Fruit fly (Drosophila melanogaster) whole organism, prepupa: ENCODE results near the gene Hmbs.

Source experiments
- CG10631 ChIP-seq: fragments of 200-800 bp; sonication (Bioruptor generic); optimal IDR thresholded peaks from 2 replicates; lab custom pipeline; 2016; ENCODE audit warnings: missing biosample characterization, missing genetic modification characterization
- CG11762 ChIP-seq: fragments of 200-800 bp; sonication (Bioruptor generic); optimal IDR thresholded peaks from 3 replicates; lab custom pipeline; 2016; ENCODE audit warnings: missing biosample characterization, missing genetic modification characterization; ENCODE audit not compliant: insufficient read depth
- CG11902 ChIP-seq: fragments of 200-800 bp; sonication (Bioruptor generic); optimal IDR thresholded peaks from 3 replicates; lab custom pipeline; 2016; ENCODE audit warnings: missing biosample characterization, missing genetic modification characterization
- CG1621 ChIP-seq: fragments of 200-800 bp; sonication (Bioruptor generic); optimal IDR thresholded peaks from 3 replicates; lab custom pipeline; 2018; ENCODE audit warnings: missing biosample characterization, mild to moderate bottlenecking, missing genetic modification characterization
- CG16779 ChIP-seq: fragments of 200-800 bp; sonication (Bioruptor generic); optimal IDR thresholded peaks from 3 replicates; lab custom pipeline; 2017; ENCODE audit warnings: missing biosample characterization, mild to moderate bottlenecking, missing genetic modification characterization
- CG3032 ChIP-seq: fragments of 200-800 bp; optimal IDR thresholded peaks from 2 replicates; lab custom pipeline; 2019; ENCODE audit warnings: missing biosample characterization, mild to moderate bottlenecking, missing genetic modification characterization, moderate library complexity
- CG31627 ChIP-seq: fragments of 200-800 bp; sonication (Bioruptor generic); optimal IDR thresholded peaks from 3 replicates; lab custom pipeline; 2016; ENCODE audit warnings: missing biosample characterization, missing genetic modification characterization
- CG6163 ChIP-seq: fragments of 200-800 bp; sonication (Bioruptor generic); IDR thresholded peaks from 3 replicates; pipeline ENCODE4 v1.3.6; 2022; ENCODE audit warnings: missing biosample characterization, missing genetic modification characterization
- CG6854 ChIP-seq: fragments of 200-800 bp; sonication (Bioruptor generic); optimal IDR thresholded peaks from 2 replicates; lab custom pipeline; 2017; ENCODE audit warnings: missing biosample characterization, mild to moderate bottlenecking, missing genetic modification characterization
- CG8319 ChIP-seq: fragments of 200-800 bp; sonication (Bioruptor generic); optimal IDR thresholded peaks from 3 replicates; lab custom pipeline; 2016; ENCODE audit warnings: missing biosample characterization, missing genetic modification characterization
- CG8632 ChIP-seq: fragments of 200-800 bp; sonication (Bioruptor generic); optimal IDR thresholded peaks from 3 replicates; lab custom pipeline; 2016; ENCODE audit warnings: missing biosample characterization, missing genetic modification characterization
- CG9139 ChIP-seq: fragments of 200-800 bp; sonication (Bioruptor generic); optimal IDR thresholded peaks from 3 replicates; lab custom pipeline; 2017; ENCODE audit warnings: missing biosample characterization, mild to moderate bottlenecking, missing genetic modification characterization
- Eip78C ChIP-seq: fragments of 200-800 bp; sonication (Bioruptor generic); peaks from one replicate; lab custom pipeline; 2016; ENCODE audit warnings: missing biosample characterization, missing genetic modification characterization
- Eip93F ChIP-seq: fragments of 200-800 bp; sonication (Bioruptor generic); optimal IDR thresholded peaks from 2 replicates; lab custom pipeline; 2016; ENCODE audit warnings: missing biosample characterization, mild to moderate bottlenecking, missing genetic modification characterization
- Hr38 ChIP-seq: sonication (Bioruptor generic); optimal IDR thresholded peaks from 2 replicates; lab custom pipeline; 2016; ENCODE audit warnings: missing biosample characterization, missing genetic modification characterization
- Lpt ChIP-seq: fragments of 200-800 bp; sonication (Bioruptor generic); optimal IDR thresholded peaks from 3 replicates; lab custom pipeline; 2016; ENCODE audit warnings: missing biosample characterization, missing genetic modification characterization
- Sox14 ChIP-seq: fragments of 200-800 bp; sonication (Bioruptor generic); optimal IDR thresholded peaks from 3 replicates; lab custom pipeline; 2016; ENCODE audit warnings: missing biosample characterization, missing genetic modification characterization
- Sox15 ChIP-seq: fragments of 200-800 bp; sonication (Bioruptor generic); optimal IDR thresholded peaks from 3 replicates; lab custom pipeline; 2016; ENCODE audit warnings: missing biosample characterization, missing genetic modification characterization
- achi ChIP-seq: fragments of 200-800 bp; sonication (Bioruptor generic); optimal IDR thresholded peaks from 3 replicates; lab custom pipeline; 2016; ENCODE audit warnings: missing biosample characterization, missing genetic modification characterization
- acj6 ChIP-seq: fragments of 200-800 bp; sonication (Bioruptor generic); optimal IDR thresholded peaks from 3 replicates; lab custom pipeline; 2016; ENCODE audit warnings: missing biosample characterization, missing genetic modification characterization
- dsx ChIP-seq: fragments of 200-800 bp; optimal IDR thresholded peaks from 3 replicates; lab custom pipeline; 2019; ENCODE audit warnings: missing biosample characterization, mild to moderate bottlenecking, missing genetic modification characterization, moderate library complexity; ENCODE audit not compliant: poor library complexity, severe bottlenecking
- eg ChIP-seq: fragments of 200-800 bp; sonication (Bioruptor generic); IDR thresholded peaks from 3 replicates; pipeline ENCODE4 v1.3.6; 2022; ENCODE audit warnings: missing biosample characterization, missing genetic modification characterization
- esn ChIP-seq: fragments of 200-800 bp; sonication (Bioruptor generic); optimal IDR thresholded peaks from 2 replicates; lab custom pipeline; 2016; ENCODE audit warnings: missing biosample characterization, mild to moderate bottlenecking, missing genetic modification characterization, moderate library complexity
- fd85E ChIP-seq: fragments of 200-800 bp; sonication (Bioruptor generic); optimal IDR thresholded peaks from 3 replicates; lab custom pipeline; 2016; ENCODE audit warnings: missing biosample characterization, missing genetic modification characterization
- fkh ChIP-seq: fragments of 200-800 bp; sonication (Bioruptor generic); optimal IDR thresholded peaks from 3 replicates; lab custom pipeline; 2017; ENCODE audit warnings: missing biosample characterization, mild to moderate bottlenecking, missing genetic modification characterization, moderate library complexity
- lz ChIP-seq: fragments of 200-800 bp; sonication (Bioruptor generic); optimal IDR thresholded peaks from 3 replicates; lab custom pipeline; 2016; ENCODE audit warnings: missing biosample characterization, missing genetic modification characterization
- net ChIP-seq: fragments of 200-800 bp; sonication (Bioruptor generic); optimal IDR thresholded peaks from 3 replicates; lab custom pipeline; 2016; ENCODE audit warnings: missing biosample characterization, missing genetic modification characterization
- spab ChIP-seq: fragments of 200-800 bp; sonication (Bioruptor generic); optimal IDR thresholded peaks from 2 replicates; lab custom pipeline; 2017; ENCODE audit warnings: missing biosample characterization, mild to moderate bottlenecking, missing genetic modification characterization, missing genetic modification reagents
- ss ChIP-seq, 2 experiments: fragments of 200-800 bp; sonication (Bioruptor generic); optimal IDR thresholded peaks; 2 replicates in 1 of 2; 3 replicates in 1 of 2; lab custom pipeline; 2017 to 2018; ENCODE audit warnings: mild to moderate bottlenecking in 2 of 2, missing biosample characterization in 2 of 2, missing genetic modification characterization in 2 of 2, moderate library complexity in 1 of 2
- svp ChIP-seq: fragments of 200-800 bp; sonication (Bioruptor generic); peaks from one replicate; lab custom pipeline; 2016; ENCODE audit warnings: missing biosample characterization, missing genetic modification characterization
- topi ChIP-seq: fragments of 200-800 bp; sonication (Bioruptor generic); optimal IDR thresholded peaks from 3 replicates; lab custom pipeline; 2016; ENCODE audit warnings: missing biosample characterization, missing genetic modification characterization
- vri ChIP-seq: fragments of 200-800 bp; sonication (Bioruptor generic); optimal IDR thresholded peaks from 3 replicates; lab custom pipeline; 2016; ENCODE audit warnings: missing biosample characterization, mild to moderate bottlenecking, missing genetic modification characterization

Hmbs gene

DNA sequence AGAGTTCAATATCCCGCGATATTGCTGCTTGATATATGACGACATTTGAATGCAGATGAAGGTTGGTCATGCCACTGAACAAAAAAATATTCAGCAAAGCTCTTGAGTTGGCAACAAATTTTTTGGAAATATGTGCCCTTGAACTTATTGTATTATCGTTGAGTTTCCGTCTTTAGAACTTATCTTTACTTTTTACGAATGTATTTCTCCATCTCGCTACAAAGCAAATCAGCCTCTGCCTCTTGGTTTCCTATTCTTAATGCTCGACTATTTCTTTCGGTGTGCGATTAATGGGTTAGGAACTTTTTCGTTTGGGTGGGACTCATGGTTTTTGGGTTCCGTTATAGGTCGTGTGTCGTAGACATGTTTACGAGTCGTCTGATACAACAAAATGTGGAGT, 11.6 kb upstream of the Hmbs start (continued):
- no peak for TF ChIP-seq Lpt (GFP tag; lab: Kevin White, UChicago)
- no peak for TF ChIP-seq Sox15
- TF ChIP-seq lz (GFP tag; lab: Kevin White, UChicago) = no peak
- no peak for TF ChIP-seq CG9139 (GFP tag; lab: Kevin White, UChicago)
- no peak for TF ChIP-seq fd85E (GFP tag; lab: Kevin White, UChicago)
- TF ChIP-seq svp (GFP tag; lab: Kevin White, UChicago) = no peak
- no peak for TF ChIP-seq CG1621 (tag; lab: Kevin White, UChicago)
- no peak for TF ChIP-seq CG11902 (GFP tag; lab: Kevin White, UChicago)
- TF ChIP-seq, all 60 proteins: peak for 8

DNA sequence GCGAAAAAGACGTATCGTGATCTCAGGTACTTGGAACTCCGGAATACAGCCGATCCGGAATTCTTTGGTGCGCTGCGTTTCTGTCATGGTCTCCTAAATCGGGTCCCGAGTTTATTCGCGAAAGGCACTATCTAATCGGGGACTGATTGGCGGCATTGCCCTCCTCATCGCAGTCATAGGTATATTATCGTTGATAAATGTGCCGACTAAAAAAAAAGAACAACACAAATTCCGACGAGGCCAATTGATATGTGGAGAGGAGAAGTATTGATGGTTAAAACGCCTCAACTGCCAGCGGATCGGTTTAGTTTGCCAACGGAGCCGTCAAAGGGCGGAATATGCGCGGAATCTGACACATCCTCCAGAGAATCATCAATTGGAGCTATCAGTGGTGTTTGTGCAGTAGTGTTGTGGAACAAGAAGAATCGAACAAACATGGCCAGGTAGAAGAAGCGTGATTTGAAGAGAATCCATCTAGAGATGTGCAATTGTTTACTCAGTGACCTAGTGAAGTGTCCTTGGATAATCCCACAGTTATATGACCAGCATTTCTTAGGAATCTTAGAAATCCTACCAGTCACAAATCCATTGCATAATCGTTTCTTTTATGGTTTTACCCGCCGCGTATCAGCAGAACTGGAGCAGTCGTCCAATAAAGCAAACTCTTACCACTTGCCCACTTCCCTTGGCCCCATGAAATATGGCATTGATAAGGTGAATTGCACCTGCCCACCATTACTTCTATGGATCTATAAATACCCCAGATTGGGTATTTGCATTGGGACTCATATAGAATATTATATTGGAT, 9.7 kb upstream of the Hmbs start:
- no peak for TF ChIP-seq acj6 (GFP tag; lab: Kevin White, UChicago)
- TF ChIP-seq vri (GFP tag; lab: Kevin White, UChicago) = peak; percentile 97

dm6 chr3L:1325626-1325937, 9.1 kb upstream of the Hmbs start:
- TF ChIP-seq vri (GFP tag; lab: Kevin White, UChicago) (peak; percentile 58), Sox14 (GFP tag; lab: Kevin White, UChicago) (no peak)

dm6 chr3L:1329724-1330123, 5.0 kb upstream of the Hmbs start, which contains the start of gene ND-ACP:
Gene ND-ACP, plus strand, starts transcription at chr3L:1329949.
- no peak for TF ChIP-seq CG6163
- no peak for TF ChIP-seq lz (GFP tag; lab: Kevin White, UChicago)
- TF ChIP-seq Sox14 (GFP tag; lab: Kevin White, UChicago) = no peak
- TF ChIP-seq vri (GFP tag; lab: Kevin White, UChicago) = peak; percentile 66
- peak; percentile 83 for TF ChIP-seq achi (GFP tag; lab: Kevin White, UChicago)

DNA sequence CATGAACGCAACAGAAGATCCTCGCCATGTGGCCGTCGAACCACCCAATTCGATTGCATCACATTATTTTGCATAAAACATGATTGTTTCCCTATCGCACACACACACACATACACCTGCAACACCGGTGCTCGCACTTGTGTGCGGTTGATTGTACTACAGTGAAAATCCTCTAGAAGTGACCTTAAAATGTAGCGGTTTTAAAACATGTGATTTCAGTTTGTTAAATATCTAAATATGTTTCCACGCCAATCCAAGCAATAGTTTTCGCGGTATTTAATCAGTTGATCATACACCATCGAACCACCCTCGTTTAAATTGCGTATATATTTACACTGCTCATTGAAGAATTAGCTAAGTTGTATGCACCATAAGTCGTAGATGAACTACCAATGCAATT, 4.3 kb upstream of the Hmbs start:
- peak; percentile 61 for TF ChIP-seq Eip78C (GFP tag; lab: Kevin White, UChicago)
- peak; percentile 21 for TF ChIP-seq CG31627 (GFP tag; lab: Kevin White, UChicago)
- TF ChIP-seq vri (GFP tag; lab: Kevin White, UChicago) = no peak
- TF ChIP-seq achi (GFP tag; lab: Kevin White, UChicago) = peak; percentile 10
- TF ChIP-seq CG6163 = no peak
- 0 out of 3 replicates have a peak, but pooled peaks have one; percentile 34 for TF ChIP-seq eg (GFP tag; lab: Robert Waterston, UW)
- peak; percentile 29 for TF ChIP-seq esn (GFP tag; lab: Kevin White, UChicago)
- no peak for TF ChIP-seq spab

DNA sequence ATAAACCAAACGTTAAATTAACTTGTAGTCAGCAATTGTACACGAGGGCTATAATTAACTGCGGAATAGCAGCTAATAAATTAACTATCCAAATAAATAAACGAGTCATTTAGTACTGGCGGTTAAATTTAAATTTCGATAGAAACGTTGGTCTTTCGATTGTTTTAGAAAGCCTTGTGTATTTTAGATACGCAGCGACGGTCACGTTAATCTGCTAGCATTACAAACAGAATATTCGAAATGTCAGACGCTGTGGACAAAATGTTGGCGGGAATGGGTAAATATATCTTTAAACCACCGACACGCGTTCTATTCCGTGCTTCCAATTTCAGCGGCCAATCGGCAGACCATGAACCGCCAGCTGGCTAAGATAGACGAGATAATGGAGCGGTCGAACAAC, 3.1 kb upstream of the Hmbs start, which contains the start of gene msd1:
msd1 (plus strand) TSS at position 203 of the 400 bp plus-strand sequence.
- TF ChIP-seq spab = no peak
- no peak for TF ChIP-seq CG11762 (GFP tag; lab: Kevin White, UChicago)
- TF ChIP-seq CG11902 (GFP tag; lab: Kevin White, UChicago) = no peak
- peak; percentile 40 for TF ChIP-seq fkh

DNA sequence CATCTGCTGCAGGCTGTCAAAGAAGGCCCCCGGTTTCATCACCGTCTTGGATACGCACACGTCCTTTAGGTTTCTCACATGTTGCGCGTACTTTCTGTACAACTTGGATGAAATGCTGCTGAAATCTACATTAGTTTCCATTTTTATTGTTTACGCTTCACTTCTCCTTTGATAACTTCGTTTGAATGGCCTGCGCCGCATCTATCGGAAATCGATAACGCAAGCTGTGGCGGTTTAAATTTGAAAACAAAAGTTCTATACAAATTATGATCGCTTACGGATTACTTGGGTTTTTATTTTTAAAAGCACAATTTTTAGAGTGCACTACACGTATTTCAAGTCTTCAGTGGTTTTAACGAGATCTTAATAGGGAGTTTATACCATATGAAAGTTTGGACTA, 1.7 kb upstream of the Hmbs start, which contains the start of gene msd5:
msd5 (minus strand) TSS at position 174 of the 400 bp plus-strand sequence.
- TF ChIP-seq CG31627 (GFP tag; lab: Kevin White, UChicago) (no peak), Hr38 (no peak), CG16779 (tag; lab: Kevin White, UChicago) (no peak), CG8319 (GFP tag; lab: Kevin White, UChicago) (no peak), CG6854 (GFP tag; lab: Kevin White, UChicago) (no peak), eg (GFP tag; lab: Robert Waterston, UW) (no peak), CG8632 (no peak), CG10631 (no peak), Eip93F (GFP tag; lab: Kevin White, UChicago) (no peak), CG9139 (GFP tag; lab: Kevin White, UChicago) (no peak), topi (GFP tag; lab: Kevin White, UChicago) (no peak), CG3032 (tag; lab: Kevin White, UChicago) (no peak), net (GFP tag; lab: Kevin White, UChicago) (no peak), ss (GFP tag; optimal IDR thresholded peaks at IDR 0.05; lab: Kevin White, UChicago) (no peak), CG1621 (tag; lab: Kevin White, UChicago) (no peak), dsx (GFP tag; lab: Kevin White, UChicago) (no peak), svp (GFP tag; lab: Kevin White, UChicago) (no peak), acj6 (GFP tag; lab: Kevin White, UChicago) (no peak)
